Fruit fly (Drosophila melanogaster) whole organism, embryonic: ENCODE data around the gene saturn.

Experiments
- Aef1 ChIP-seq: fragments of 200-800 bp; sonication (Bioruptor generic); IDR thresholded peaks from 3 replicates; pipeline ENCODE4 v1.3.6; 2022; ENCODE audit warnings: missing biosample characterization, missing genetic modification characterization
- CG10209 ChIP-seq: fragments of 200-800 bp; sonication (Bioruptor generic); optimal IDR thresholded peaks from 3 replicates; lab custom pipeline; 2017; ENCODE audit warnings: missing biosample characterization, mild to moderate bottlenecking, missing genetic modification characterization, missing genetic modification reagents
- CG10366 ChIP-seq: fragments of 200-800 bp; sonication (Bioruptor generic); IDR thresholded peaks from 2 replicates; pipeline ENCODE4 v1.3.6; 2022; ENCODE audit warnings: missing biosample characterization, missing genetic modification characterization
- CG12155 ChIP-seq: fragments of 200-800 bp; sonication (Bioruptor generic); optimal IDR thresholded peaks from 3 replicates; lab custom pipeline; 2016; ENCODE audit warnings: missing biosample characterization, missing genetic modification characterization
- CG13775 ChIP-seq: fragments of 200-800 bp; sonication (Bioruptor generic); optimal IDR thresholded peaks from 3 replicates; lab custom pipeline; 2017; ENCODE audit warnings: missing biosample characterization, mild to moderate bottlenecking, missing genetic modification characterization
- CG16815 ChIP-seq: fragments of 200-800 bp; sonication (Bioruptor generic); optimal IDR thresholded peaks from 3 replicates; lab custom pipeline; 2017; ENCODE audit warnings: missing biosample characterization, mild to moderate bottlenecking, missing genetic modification characterization
- CG17361 ChIP-seq: fragments of 200-800 bp; sonication (Bioruptor generic); IDR thresholded peaks from 3 replicates; pipeline ENCODE4 v1.3.6; 2022; ENCODE audit warnings: missing biosample characterization, missing genetic modification characterization
- CG17912 ChIP-seq: fragments of 200-800 bp; sonication (Bioruptor generic); optimal IDR thresholded peaks from 2 replicates; lab custom pipeline; 2018; ENCODE audit warnings: missing biosample characterization, mild to moderate bottlenecking, missing genetic modification characterization
- CG18599 ChIP-seq: fragments of 200-800 bp; sonication (Bioruptor generic); optimal IDR thresholded peaks from 3 replicates; lab custom pipeline; 2017; ENCODE audit warnings: missing biosample characterization, missing genetic modification characterization, mild to moderate bottlenecking, moderate library complexity, missing genetic modification reagents
- CG2129 ChIP-seq: fragments of 200-800 bp; sonication (Bioruptor generic); IDR thresholded peaks from 2 replicates; pipeline ENCODE4 v1.3.6; 2022; ENCODE audit warnings: missing biosample characterization, missing genetic modification characterization; ENCODE audit not compliant: partially characterized antibody
- CG2199 ChIP-seq: fragments of 200-800 bp; sonication (Bioruptor generic); IDR thresholded peaks from 3 replicates; pipeline ENCODE4 v1.3.6; 2022; ENCODE audit warnings: missing biosample characterization, missing genetic modification characterization
- CG2678 ChIP-seq: fragments of 200-800 bp; sonication (Bioruptor generic); optimal IDR thresholded peaks from 3 replicates; lab custom pipeline; 2019; ENCODE audit warnings: missing biosample characterization, mild to moderate bottlenecking, missing genetic modification characterization, moderate library complexity
- CG3281 ChIP-seq: fragments of 200-800 bp; sonication (Bioruptor generic); optimal IDR thresholded peaks from 3 replicates; lab custom pipeline; 2017; ENCODE audit warnings: missing biosample characterization, mild to moderate bottlenecking, missing genetic modification characterization
- CG34224 ChIP-seq: fragments of 200-800 bp; sonication (Bioruptor generic); IDR thresholded peaks from 3 replicates; pipeline ENCODE4 v1.3.6; 2022; ENCODE audit warnings: missing biosample characterization, missing genetic modification characterization; ENCODE audit not compliant: partially characterized antibody
- CG34376 ChIP-seq: fragments of 200-800 bp; sonication (Bioruptor generic); optimal IDR thresholded peaks from 2 replicates; lab custom pipeline; 2018; ENCODE audit warnings: missing biosample characterization, mild to moderate bottlenecking, missing genetic modification characterization
- CG5180 ChIP-seq: fragments of 200-800 bp; sonication (Bioruptor generic); optimal IDR thresholded peaks from 3 replicates; lab custom pipeline; 2017; ENCODE audit warnings: missing biosample characterization, missing genetic modification characterization, mild to moderate bottlenecking, moderate library complexity, missing genetic modification reagents
- CG6813 ChIP-seq: fragments of 200-800 bp; sonication (Bioruptor generic); optimal IDR thresholded peaks from 2 replicates; lab custom pipeline; 2017; ENCODE audit warnings: missing biosample characterization, missing genetic modification characterization, mild to moderate bottlenecking, moderate library complexity, missing genetic modification reagents
- CG7556 ChIP-seq: fragments of 200-800 bp; sonication (Bioruptor generic); optimal IDR thresholded peaks from 2 replicates; lab custom pipeline; 2017; ENCODE audit warnings: missing biosample characterization, mild to moderate bottlenecking, missing genetic modification characterization
- CG8290 ChIP-seq, 3 experiments: fragments of 200-800 bp; sonication (Bioruptor generic); optimal IDR thresholded peaks; 2 replicates each; lab custom pipeline; 2016 to 2019; ENCODE audit warnings: missing biosample characterization in 3 of 3, missing genetic modification characterization in 3 of 3, mild to moderate bottlenecking in 2 of 3, moderate library complexity in 1 of 3
- CTCF ChIP-seq: fragments of 200-800 bp; sonication (Bioruptor generic); optimal IDR thresholded peaks from 2 replicates; lab custom pipeline; 2017; ENCODE audit warnings: missing biosample characterization, mild to moderate bottlenecking, missing genetic modification characterization, moderate library complexity
- D19A ChIP-seq: fragments of 200-800 bp; optimal IDR thresholded peaks from 3 replicates; lab custom pipeline; 2019; ENCODE audit warnings: missing biosample characterization, mild to moderate bottlenecking, missing genetic modification characterization, moderate library complexity
- Fer3 ChIP-seq: fragments of 200-800 bp; sonication (Bioruptor generic); optimal IDR thresholded peaks from 2 replicates; lab custom pipeline; 2018; ENCODE audit warnings: missing biosample characterization, mild to moderate bottlenecking, missing genetic modification characterization, moderate library complexity
- Gug ChIP-seq: fragments of 200-800 bp; sonication (Bioruptor generic); IDR thresholded peaks from 4 replicates; pipeline ENCODE4 v1.3.6; 2022; ENCODE audit warnings: missing biosample characterization, missing genetic modification characterization
- H15 ChIP-seq: fragments of 200-800 bp; sonication (Bioruptor generic); IDR thresholded peaks from 3 replicates; pipeline ENCODE4 v1.3.6; 2022; ENCODE audit warnings: missing biosample characterization, missing genetic modification characterization
- Hr3 ChIP-seq: fragments of 200-800 bp; sonication (Bioruptor generic); optimal IDR thresholded peaks from 3 replicates; lab custom pipeline; 2016; ENCODE audit warnings: missing biosample characterization, missing genetic modification characterization
- Hr51 ChIP-seq, 2 experiments: fragments of 200-800 bp; sonication (Bioruptor generic); optimal IDR thresholded peaks; 2 replicates in 1 of 2; 3 replicates in 1 of 2; lab custom pipeline; 2016 to 2018; ENCODE audit warnings: missing biosample characterization in 2 of 2, missing genetic modification characterization in 2 of 2, mild to moderate bottlenecking in 1 of 2, moderate library complexity in 1 of 2
- Sox100B ChIP-seq: fragments of 200-800 bp; sonication (Bioruptor generic); optimal IDR thresholded peaks from 3 replicates; lab custom pipeline; 2018; ENCODE audit warnings: missing biosample characterization, mild to moderate bottlenecking, missing genetic modification characterization
- Sox102F ChIP-seq: fragments of 200-800 bp; sonication (Bioruptor generic); optimal IDR thresholded peaks from 2 replicates; lab custom pipeline; 2018; ENCODE audit warnings: missing biosample characterization, mild to moderate bottlenecking, missing genetic modification characterization, moderate library complexity
- Xbp1 ChIP-seq: fragments of 200-800 bp; sonication (Bioruptor generic); optimal IDR thresholded peaks from 3 replicates; lab custom pipeline; 2016; ENCODE audit warnings: missing biosample characterization, mild to moderate bottlenecking, missing genetic modification characterization
- al ChIP-seq: fragments of 200-800 bp; sonication (Bioruptor generic); IDR thresholded peaks from 2 replicates; pipeline ENCODE4 v1.3.6; 2022; ENCODE audit warnings: missing biosample characterization, missing genetic modification characterization
- ap ChIP-seq: fragments of 200-800 bp; sonication (Bioruptor generic); IDR thresholded peaks from 2 replicates; pipeline ENCODE4 v1.3.6; 2022; ENCODE audit warnings: missing biosample characterization, missing genetic modification characterization
- ash1 ChIP-seq: fragments of 200-800 bp; sonication (Bioruptor generic); optimal IDR thresholded peaks from 2 replicates; lab custom pipeline; 2018; ENCODE audit warnings: missing biosample characterization, mild to moderate bottlenecking, missing genetic modification characterization
- az2 ChIP-seq: fragments of 200-800 bp; sonication (Bioruptor generic); optimal IDR thresholded peaks from 3 replicates; lab custom pipeline; 2016; ENCODE audit warnings: missing biosample characterization, missing genetic modification characterization
- cad ChIP-seq: fragments of >200 bp; optimal IDR thresholded peaks from 2 replicates; lab custom pipeline; 2017; ENCODE audit warnings: missing biosample characterization, missing genetic modification characterization
- chn ChIP-seq: fragments of 200-800 bp; sonication (Bioruptor generic); optimal IDR thresholded peaks from 2 replicates; lab custom pipeline; 2016; ENCODE audit warnings: missing biosample characterization, missing genetic modification characterization
- danr ChIP-seq: fragments of 200-800 bp; sonication (Bioruptor generic); IDR thresholded peaks from 2 replicates; pipeline ENCODE4 v1.3.6; 2022; ENCODE audit warnings: missing biosample characterization, missing genetic modification characterization
- dmrt99B ChIP-seq: fragments of 200-800 bp; sonication (Bioruptor generic); optimal IDR thresholded peaks from 2 replicates; lab custom pipeline; 2018; ENCODE audit warnings: missing biosample characterization, mild to moderate bottlenecking, missing genetic modification characterization, moderate library complexity
- grn ChIP-seq: fragments of 200-800 bp; sonication (Bioruptor generic); optimal IDR thresholded peaks from 3 replicates; lab custom pipeline; 2017; ENCODE audit warnings: missing biosample characterization, missing genetic modification characterization
- hb ChIP-seq: fragments of 200-800 bp; sonication (Bioruptor generic); IDR thresholded peaks from 3 replicates; pipeline ENCODE4 v1.3.6; 2022; ENCODE audit warnings: missing biosample characterization, missing genetic modification characterization; ENCODE audit not compliant: partially characterized antibody
- hkb ChIP-seq, 2 experiments: fragments of 200-800 bp in 1 of 2; fragments of >200 bp in 1 of 2; sonication (Bioruptor generic) in 1 of 2; IDR thresholded peaks in 1 of 2; optimal IDR thresholded peaks in 1 of 2; 2 replicates each; pipeline versions ENCODE4 v1.3.6 to Lab custom; 2017 to 2022; ENCODE audit warnings: missing biosample characterization in 1 of 2, missing genetic modification characterization in 1 of 2
- lab ChIP-seq: fragments of 200-800 bp; sonication (Bioruptor generic); optimal IDR thresholded peaks from 3 replicates; lab custom pipeline; 2017; ENCODE audit warnings: missing biosample characterization, missing genetic modification characterization, mild to moderate bottlenecking, moderate library complexity, missing genetic modification reagents
- mld ChIP-seq: fragments of 200-800 bp; sonication (Bioruptor generic); IDR thresholded peaks from 3 replicates; pipeline ENCODE4 v1.3.6; 2022; ENCODE audit warnings: missing biosample characterization, missing genetic modification characterization; ENCODE audit not compliant: partially characterized antibody
- pho ChIP-seq: fragments of 200-800 bp; sonication (Bioruptor generic); optimal IDR thresholded peaks from 2 replicates; lab custom pipeline; 2016; ENCODE audit warnings: missing biosample characterization, missing genetic modification characterization
- sens ChIP-seq: fragments of 200-800 bp; sonication (Bioruptor generic); peaks from one replicate; lab custom pipeline; 2016; ENCODE audit warnings: missing biosample characterization, missing genetic modification characterization
- tio ChIP-seq: fragments of 200-800 bp; sonication (Bioruptor generic); optimal IDR thresholded peaks from 2 replicates; lab custom pipeline; 2017; ENCODE audit warnings: missing biosample characterization, missing genetic modification characterization, inconsistent platforms
- trem ChIP-seq: fragments of 200-800 bp; optimal IDR thresholded peaks from 3 replicates; lab custom pipeline; 2019; ENCODE audit warnings: missing biosample characterization, mild to moderate bottlenecking, missing genetic modification characterization, moderate library complexity
- tx ChIP-seq: fragments of 200-800 bp; sonication (Bioruptor generic); optimal IDR thresholded peaks from 2 replicates; lab custom pipeline; 2016; ENCODE audit warnings: missing biosample characterization, missing genetic modification characterization

The saturn gene

DNA sequence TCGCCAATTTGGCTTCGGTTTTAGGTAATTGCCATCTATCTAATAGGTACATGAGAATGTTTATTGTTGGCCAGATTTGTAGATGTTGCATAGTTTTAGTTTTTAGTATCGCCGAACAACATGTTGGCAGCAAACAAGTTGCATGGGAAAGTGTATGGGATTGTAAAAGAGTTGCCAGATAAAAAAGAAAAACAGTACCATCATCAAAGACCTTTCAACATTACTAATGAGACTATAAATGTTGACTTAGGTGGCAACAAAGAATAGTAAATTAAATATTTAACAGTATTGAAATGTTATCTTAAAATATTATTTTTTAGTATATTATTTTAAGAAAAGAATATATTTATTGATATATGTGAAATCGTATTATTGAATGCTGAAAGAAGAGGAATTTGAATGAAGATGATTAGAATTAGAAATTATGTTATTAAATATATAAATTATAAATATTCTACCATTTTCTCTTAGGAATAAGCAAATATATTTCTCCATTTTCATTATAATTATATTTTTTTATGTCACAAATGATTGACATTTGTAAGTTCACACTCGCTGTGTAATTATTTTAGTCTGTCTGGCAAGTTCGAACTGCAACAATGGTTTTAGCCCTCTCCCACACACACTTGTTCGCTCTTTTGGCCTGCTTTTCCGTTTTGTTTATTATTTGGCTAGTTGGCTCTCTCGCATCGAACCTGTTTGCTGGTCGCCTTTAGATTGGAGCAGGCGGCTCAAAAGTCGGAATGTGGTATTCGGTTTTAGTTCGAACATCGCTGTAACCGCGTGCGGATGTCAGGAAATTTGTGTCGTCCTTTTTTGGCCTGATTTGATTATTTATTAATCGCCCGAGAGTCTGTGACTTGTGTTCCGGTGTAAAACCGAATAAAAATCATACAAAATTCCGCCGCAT, 1.8 kb downstream of the saturn start (continued):
- TF ChIP-seq CG6813 (GFP tag; lab: Kevin White, UChicago) = peak; percentile 22
- TF ChIP-seq al (GFP tag; lab: Robert Waterston, UW) = no peak
- TF ChIP-seq CG2678 (tag; lab: Kevin White, UChicago) = peak; percentile 73
- peak; percentile 11 for TF ChIP-seq tio (GFP tag; lab: Kevin White, UChicago)
- peak; percentile 63; the same call in 2 of the 3 replicates for TF ChIP-seq CG17361 (GFP tag; lab: Robert Waterston, UW)
- TF ChIP-seq Fer3 (tag; lab: Kevin White, UChicago) = peak; percentile 8
- no peak for TF ChIP-seq H15 (GFP tag; lab: Robert Waterston, UW)
- TF ChIP-seq CG34224 (GFP tag; lab: Robert Waterston, UW) = peak; percentile 32; the same call in 1 of the 3 replicates
- TF ChIP-seq az2 = peak; percentile 32
- TF ChIP-seq tx (GFP tag; lab: Kevin White, UChicago) = no peak
- no peak for TF ChIP-seq hkb (optimal IDR thresholded peaks at IDR 0.05; lab: Kevin White, UChicago)
- TF ChIP-seq hkb (GFP tag; IDR thresholded peaks at IDR 0.05; lab: Robert Waterston, UW) = no peak
- TF ChIP-seq dmrt99B (tag; lab: Kevin White, UChicago) = peak; percentile 40
- peak; percentile 15 for TF ChIP-seq CG17912 (GFP tag; lab: Kevin White, UChicago)
- peak; percentile 1 for TF ChIP-seq grn
- TF ChIP-seq lab (GFP tag; lab: Kevin White, UChicago) = peak; percentile 40
- no peak for TF ChIP-seq Aef1 (GFP tag; lab: Robert Waterston, UW)
- TF ChIP-seq Gug (GFP tag; lab: Robert Waterston, UW) = 0 out of 4 replicates have a peak, but pooled peaks have one; percentile 28
- peak; percentile 47 for TF ChIP-seq sens (GFP tag; lab: Kevin White, UChicago)
- TF ChIP-seq mld (GFP tag; lab: Robert Waterston, UW) = no peak
- TF ChIP-seq CG5180 (GFP tag; lab: Kevin White, UChicago) = peak; percentile 99
- 0 out of 2 replicates have a peak, but pooled peaks have one; percentile 51 for TF ChIP-seq CG10366 (GFP tag; lab: Robert Waterston, UW)
- TF ChIP-seq cad (GFP tag; lab: Kevin White, UChicago) = peak; percentile 12
- TF ChIP-seq pho = no peak
- no peak for TF ChIP-seq CG8290 (GFP tag; optimal IDR thresholded peaks at IDR 0.05; lab: Kevin White, UChicago)
- peak in 1 of 2 experiments; percentile 30 for TF ChIP-seq CG8290 (tag; optimal IDR thresholded peaks at IDR 0.05; lab: Kevin White, UChicago)
- TF ChIP-seq Hr3 (GFP tag; lab: Kevin White, UChicago) = peak; percentile 48
- TF ChIP-seq CG2129 = no peak
- TF ChIP-seq CG13775 (GFP tag; lab: Kevin White, UChicago) = no peak
- TF ChIP-seq chn (GFP tag; lab: Kevin White, UChicago) = no peak
- TF ChIP-seq CG2199 = 0 out of 3 replicates have a peak, but pooled peaks have one; percentile 36
- TF ChIP-seq Xbp1 (GFP tag; lab: Kevin White, UChicago) = peak; percentile 37
- no peak for TF ChIP-seq CG3281 (GFP tag; lab: Kevin White, UChicago)
- peak; percentile 32 for TF ChIP-seq CG18599 (GFP tag; lab: Kevin White, UChicago)
- TF ChIP-seq CG7556 (GFP tag; lab: Kevin White, UChicago) = peak; percentile 56
- no peak for TF ChIP-seq CTCF (GFP tag; lab: Kevin White, UChicago)
- peak; percentile 14 for TF ChIP-seq Sox100B (GFP tag; lab: Kevin White, UChicago)
- TF ChIP-seq CG12155 (GFP tag; lab: Kevin White, UChicago) = no peak
- peak; percentile 25 for TF ChIP-seq D19A (tag; lab: Kevin White, UChicago)
- TF ChIP-seq Hr51 (GFP tag; optimal IDR thresholded peaks at IDR 0.05; lab: Kevin White, UChicago) = peak in 1 of 2 experiments; percentile 47
- TF ChIP-seq CG34376 (GFP tag; lab: Kevin White, UChicago) = peak; percentile 19
- TF ChIP-seq ap (GFP tag; lab: Robert Waterston, UW) = no peak
- TF ChIP-seq trem (tag; lab: Kevin White, UChicago) = peak; percentile 27
- peak; percentile 50 for TF ChIP-seq CG10209 (GFP tag; lab: Kevin White, UChicago)
- TF ChIP-seq danr = no peak
- TF ChIP-seq CG16815 (GFP tag; lab: Kevin White, UChicago) = no peak
- no peak for TF ChIP-seq hb (GFP tag; lab: Robert Waterston, UW)
- TF ChIP-seq Sox102F (GFP tag; lab: Kevin White, UChicago) = peak; percentile 62
- TF ChIP-seq ash1 (GFP tag; lab: Kevin White, UChicago) = no peak
